Worm (Caenorhabditis elegans) whole organism, L1 larva: Measurements from ENCODE around the gene Y46G5A.8.
A peak's percentile ranks its signal among the peaks of the same experiment; 100 is the strongest.

ENCODE experiments used
- C16A3.4 ChIP-seq: fragments of 150-350 bp; optimal IDR thresholded peaks from 2 replicates; lab custom pipeline; 2014; ENCODE audit warnings: missing biosample characterization, missing genetic modification characterization
- alr-1 ChIP-seq: fragments of 200-800 bp; sonication (Bioruptor generic); optimal IDR thresholded peaks from 2 replicates; lab custom pipeline; 2018; ENCODE audit warnings: borderline replicate concordance, mild to moderate bottlenecking, missing genetic modification characterization, missing compliant biosample characterization
- ama-1 ChIP-seq: fragments of 150-350 bp; optimal IDR thresholded peaks from 2 replicates; lab custom pipeline; 2014
- blmp-1 ChIP-seq: fragments of 150-350 bp; optimal IDR thresholded peaks from 2 replicates; lab custom pipeline; 2014; ENCODE audit warnings: missing biosample characterization, missing genetic modification characterization
- ceh-8 ChIP-seq: fragments of 200-800 bp; sonication (Bioruptor generic); optimal IDR thresholded peaks from 2 replicates; lab custom pipeline; 2018; ENCODE audit warnings: mild to moderate bottlenecking, missing genetic modification characterization, moderate library complexity, missing compliant biosample characterization
- ceh-90 ChIP-seq: sonication (generic microtip); optimal IDR thresholded peaks from 2 replicates; lab custom pipeline; 2016; ENCODE audit warnings: missing genetic modification characterization, missing compliant biosample characterization
- dsc-1 ChIP-seq: sonication (generic microtip); optimal IDR thresholded peaks from 2 replicates; lab custom pipeline; 2016; ENCODE audit warnings: mild to moderate bottlenecking, missing genetic modification characterization, missing compliant biosample characterization
- efl-3 ChIP-seq: fragments of 200-800 bp; sonication (Bioruptor generic); optimal IDR thresholded peaks from 2 replicates; lab custom pipeline; 2018; ENCODE audit warnings: mild to moderate bottlenecking, missing genetic modification characterization, missing compliant biosample characterization
- egl-27 ChIP-seq, 2 experiments: fragments of 150-350 bp in 1 of 2; sonication (generic microtip); optimal IDR thresholded peaks; 3 replicates each; lab custom pipeline; 2017 to 2018; ENCODE audit warnings: missing biosample characterization in 2 of 2, missing genetic modification characterization in 2 of 2, missing genetic modification reagents in 2 of 2
- ets-5 ChIP-seq: fragments of 200-800 bp; sonication (Bioruptor generic); IDR thresholded peaks from 2 replicates; pipeline ENCODE4 v1.3.6; 2022; ENCODE audit warnings: missing genetic modification characterization, missing compliant biosample characterization
- fkh-10 ChIP-seq: sonication (generic microtip); optimal IDR thresholded peaks from 2 replicates; lab custom pipeline; 2017; ENCODE audit warnings: missing biosample characterization, missing genetic modification reagents, missing genetic modification characterization
- fos-1 ChIP-seq: fragments of 150-350 bp; optimal IDR thresholded peaks from 2 replicates; lab custom pipeline; 2014; ENCODE audit warnings: missing biosample characterization, missing genetic modification characterization
- grh-1 ChIP-seq: fragments of 200-800 bp; sonication (Bioruptor generic); IDR thresholded peaks from 2 replicates; pipeline ENCODE4 v1.3.6; 2022; ENCODE audit warnings: missing genetic modification reagents, missing genetic modification characterization, missing compliant biosample characterization
- hlh-17 ChIP-seq: fragments of 200-800 bp; sonication (Bioruptor generic); optimal IDR thresholded peaks from 2 replicates; lab custom pipeline; 2018; ENCODE audit warnings: missing genetic modification characterization, mild to moderate bottlenecking, missing compliant biosample characterization, moderate library complexity, borderline replicate concordance
- isw-1 ChIP-seq: fragments of 200-800 bp; sonication (Bioruptor generic); IDR thresholded peaks from 2 replicates; pipeline ENCODE4 v1.3.6; 2022; ENCODE audit warnings: missing genetic modification characterization, missing compliant biosample characterization
- lin-14 ChIP-seq: fragments of 200-800 bp; sonication (Bioruptor generic); optimal IDR thresholded peaks from 2 replicates; lab custom pipeline; 2018; ENCODE audit warnings: mild to moderate bottlenecking, missing genetic modification characterization, moderate library complexity, missing compliant biosample characterization
- lin-15B ChIP-seq: fragments of 150-350 bp; sonication (generic microtip); optimal IDR thresholded peaks from 3 replicates; lab custom pipeline; 2014; ENCODE audit warnings: missing biosample characterization, missing genetic modification characterization
- lin-35 ChIP-seq, 2 experiments: fragments of 150-350 bp; optimal IDR thresholded peaks; 2 replicates each; lab custom pipeline; 2014; ENCODE audit warnings: missing biosample characterization in 2 of 2, missing genetic modification characterization in 2 of 2, missing genetic modification reagents in 2 of 2
- lin-39 ChIP-seq: fragments of 150-350 bp; optimal IDR thresholded peaks from 2 replicates; lab custom pipeline; 2014; ENCODE audit warnings: missing biosample characterization, missing genetic modification reagents, missing genetic modification characterization
- mab-9 ChIP-seq: fragments of 200-800 bp; sonication (Bioruptor generic); IDR thresholded peaks from 2 replicates; pipeline ENCODE4 v1.3.6; 2022; ENCODE audit warnings: missing genetic modification reagents, missing genetic modification characterization, missing compliant biosample characterization
- mdl-1 ChIP-seq, 2 experiments: fragments of 150-350 bp; optimal IDR thresholded peaks; 2 replicates each; lab custom pipeline; 2014 to 2017; ENCODE audit warnings: missing biosample characterization in 2 of 2, missing genetic modification characterization in 2 of 2, inconsistent platforms in 1 of 2
- nhr-11 ChIP-seq: fragments of 150-350 bp; optimal IDR thresholded peaks from 2 replicates; lab custom pipeline; 2014; ENCODE audit warnings: missing biosample characterization, missing genetic modification characterization
- nhr-12 ChIP-seq: sonication (generic microtip); optimal IDR thresholded peaks from 2 replicates; lab custom pipeline; 2017; ENCODE audit warnings: missing biosample characterization, missing genetic modification characterization
- nhr-20 ChIP-seq: sonication (generic microtip); optimal IDR thresholded peaks from 2 replicates; lab custom pipeline; 2016; ENCODE audit warnings: mild to moderate bottlenecking, missing genetic modification characterization, missing compliant biosample characterization
- nhr-28 ChIP-seq: fragments of 150-350 bp; optimal IDR thresholded peaks from 2 replicates; lab custom pipeline; 2014; ENCODE audit warnings: missing biosample characterization, missing genetic modification characterization
- nhr-71 ChIP-seq: sonication (generic microtip); optimal IDR thresholded peaks from 2 replicates; lab custom pipeline; 2016; ENCODE audit warnings: mild to moderate bottlenecking, missing genetic modification characterization, moderate library complexity, missing compliant biosample characterization
- nhr-77 ChIP-seq: fragments of 150-350 bp; optimal IDR thresholded peaks from 2 replicates; lab custom pipeline; 2014; ENCODE audit warnings: missing biosample characterization, missing genetic modification characterization
- nhr-84 ChIP-seq: sonication (generic microtip); optimal IDR thresholded peaks from 2 replicates; lab custom pipeline; 2017; ENCODE audit warnings: missing biosample characterization, missing genetic modification characterization
- nhr-90 ChIP-seq: sonication (generic microtip); optimal IDR thresholded peaks from 2 replicates; lab custom pipeline; 2016; ENCODE audit warnings: mild to moderate bottlenecking, missing genetic modification characterization, missing compliant biosample characterization; ENCODE audit not compliant: poor library complexity
- pqm-1 ChIP-seq: sonication (generic microtip); optimal IDR thresholded peaks from 3 replicates; lab custom pipeline; 2017; ENCODE audit warnings: missing biosample characterization, missing genetic modification characterization
- skn-1 ChIP-seq: fragments of 150-350 bp; optimal IDR thresholded peaks from 2 replicates; lab custom pipeline; 2014; ENCODE audit warnings: missing biosample characterization, missing genetic modification characterization
- snpc-4 ChIP-seq: fragments of 150-350 bp; optimal IDR thresholded peaks from 2 replicates; lab custom pipeline; 2014; ENCODE audit warnings: missing biosample characterization, missing genetic modification characterization
- sptf-1 ChIP-seq: fragments of 150-350 bp; optimal IDR thresholded peaks from 2 replicates; lab custom pipeline; 2014; ENCODE audit warnings: missing biosample characterization, missing genetic modification characterization
- swsn-7 ChIP-seq: sonication (generic microtip); optimal IDR thresholded peaks from 2 replicates; lab custom pipeline; 2016; ENCODE audit warnings: missing genetic modification characterization, missing compliant biosample characterization
- tbx-2 ChIP-seq: sonication (generic microtip); optimal IDR thresholded peaks from 2 replicates; lab custom pipeline; 2016; ENCODE audit warnings: missing genetic modification characterization, missing compliant biosample characterization
- unc-130 ChIP-seq: fragments of 150-350 bp; optimal IDR thresholded peaks from 2 replicates; lab custom pipeline; 2017; ENCODE audit warnings: missing biosample characterization, missing genetic modification characterization, inconsistent platforms
- unc-30 ChIP-seq: sonication (generic microtip); optimal IDR thresholded peaks from 2 replicates; lab custom pipeline; 2017; ENCODE audit warnings: missing biosample characterization, missing genetic modification characterization
- unc-86 ChIP-seq: sonication (generic microtip); optimal IDR thresholded peaks from 2 replicates; lab custom pipeline; 2016; ENCODE audit warnings: missing genetic modification characterization, missing compliant biosample characterization
- vab-15 ChIP-seq: sonication (generic microtip); optimal IDR thresholded peaks from 2 replicates; lab custom pipeline; 2017; ENCODE audit warnings: missing genotype, mild to moderate bottlenecking, missing genetic modification characterization, missing compliant biosample characterization
- zag-1 ChIP-seq: fragments of 150-350 bp; optimal IDR thresholded peaks from 2 replicates; lab custom pipeline; 2014; ENCODE audit warnings: missing biosample characterization, missing genetic modification characterization
- ztf-11 ChIP-seq, 2 experiments: sonication (generic microtip); optimal IDR thresholded peaks; 2 replicates each; lab custom pipeline; 2016 to 2017; ENCODE audit warnings: missing genetic modification characterization in 2 of 2, missing biosample characterization in 1 of 2, missing compliant biosample characterization in 1 of 2
- ztf-4 ChIP-seq: fragments of 150-350 bp; optimal IDR thresholded peaks from 2 replicates; lab custom pipeline; 2014; ENCODE audit warnings: missing biosample characterization, missing genetic modification characterization

Y46G5A.8 gene

DNA sequence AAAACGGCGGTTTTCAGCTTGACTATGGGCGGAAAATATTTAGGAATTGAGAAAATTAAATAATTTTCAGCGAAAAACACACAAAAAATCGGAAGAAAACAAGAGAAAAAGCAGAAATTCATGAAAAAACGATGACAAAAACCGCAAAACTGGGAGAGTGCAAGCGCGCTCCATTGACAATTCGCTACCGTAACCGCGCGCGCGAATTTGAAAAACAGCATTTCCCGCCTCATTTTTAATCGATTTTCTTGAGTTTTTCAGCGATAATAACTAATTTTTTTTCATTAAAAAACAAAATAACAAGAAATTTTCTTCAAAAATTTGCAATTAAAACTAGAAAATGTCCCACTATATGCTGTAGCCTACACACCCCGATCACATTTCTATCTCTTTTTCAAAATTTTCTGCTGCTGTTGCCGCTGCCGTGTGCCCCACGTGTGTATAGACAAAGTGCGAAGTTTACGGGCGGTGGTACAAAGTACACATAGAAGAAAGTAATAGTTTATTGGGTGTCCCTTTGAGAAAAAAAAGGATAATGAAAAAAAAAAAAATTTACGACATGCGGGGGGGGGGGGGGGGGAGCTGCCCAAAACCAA lies 43.9 kb downstream of the Y46G5A.8 start (continued):
- TF ChIP-seq grh-1 (peak; percentile 34; the same call in 1 of the 2 replicates), egl-27 (tag; optimal IDR thresholded peaks at IDR 0.05; lab: Kevin White, UChicago) (no peak), lin-39 (no peak), blmp-1 (tag; lab: Kevin White, UChicago) (peak; percentile 65), unc-130 (tag; lab: Kevin White, UChicago) (peak; percentile 53), nhr-28 (no peak), dsc-1 (tag; lab: Kevin White, UChicago) (no peak), nhr-90 (peak; percentile 6), mdl-1 (tag; optimal IDR thresholded peaks at IDR 0.05; lab: Kevin White, UChicago) (peak in 1 of 2 experiments; percentile 83), lin-15B (tag; lab: Kevin White, UChicago) (no peak), ceh-90 (tag; lab: Kevin White, UChicago) (no peak), lin-35 (GFP tag; optimal IDR thresholded peaks at IDR 0.05; lab: Kevin White, UChicago) (peak; percentile 14 to 36), ztf-4 (peak; percentile 4), nhr-11 (tag; lab: Kevin White, UChicago) (peak; percentile 75), fkh-10 (GFP tag; lab: Kevin White, UChicago) (no peak), hlh-17 (no peak), C16A3.4 (tag; lab: Kevin White, UChicago) (no peak), unc-86 (tag; lab: Kevin White, UChicago) (no peak), nhr-20 (tag; lab: Kevin White, UChicago) (peak; percentile 83), nhr-77 (no peak), nhr-71 (tag; lab: Kevin White, UChicago) (peak; percentile 68), fos-1 (tag; lab: Kevin White, UChicago) (no peak), isw-1 (GFP tag; lab: Robert Waterston, UW) (no peak), lin-14 (GFP tag; lab: Kevin White, UChicago) (peak; percentile 76), zag-1 (tag; lab: Kevin White, UChicago) (no peak), ztf-11 (tag; optimal IDR thresholded peaks at IDR 0.05; lab: Kevin White, UChicago) (no peak), alr-1 (no peak), nhr-84 (tag; lab: Kevin White, UChicago) (no peak), snpc-4 (tag; lab: Kevin White, UChicago) (no peak), skn-1 (tag; lab: Kevin White, UChicago) (no peak), ets-5 (GFP tag; lab: Robert Waterston, UW) (no peak), efl-3 (GFP tag; lab: Kevin White, UChicago) (no peak), sptf-1 (no peak), ama-1 (lab: Kevin White, UChicago) (no peak), nhr-12 (no peak), ceh-8 (no peak), mab-9 (no peak), unc-30 (no peak), swsn-7 (tag; lab: Kevin White, UChicago) (peak; percentile 3), pqm-1 (tag; lab: Kevin White, UChicago) (no peak), vab-15 (tag; lab: Kevin White, UChicago) (no peak)

DNA sequence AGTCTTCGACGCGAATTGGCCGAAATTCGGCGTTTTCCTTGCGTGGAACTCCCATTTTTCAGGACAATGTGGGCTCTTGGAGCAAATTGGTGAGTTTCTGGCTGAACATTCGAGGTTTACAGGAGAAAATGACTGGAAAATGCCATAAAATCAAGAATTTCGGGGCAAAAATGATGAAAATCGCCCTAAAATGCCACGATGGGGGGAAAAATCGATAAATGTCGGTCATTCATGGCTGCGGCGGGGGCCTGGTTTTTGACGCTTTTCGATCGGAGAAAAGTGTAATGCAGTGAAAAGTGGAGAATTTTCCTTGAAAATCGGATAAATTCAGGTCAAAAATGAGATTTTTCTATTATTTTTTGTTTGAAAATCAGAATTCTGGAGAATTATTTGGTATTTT lies 49.0 kb downstream of the Y46G5A.8 start, which contains the start of the genes Y46G5A.18 and Y46G5A.47:
TSS of gene Y46G5A.18 (minus strand) at position 101 of the 400 bp plus-strand sequence.
TSS of gene Y46G5A.47 (minus strand) at position 146 of the 400 bp plus-strand sequence.
- TF ChIP-seq isw-1 (GFP tag; lab: Robert Waterston, UW) (no peak), tbx-2 (tag; lab: Kevin White, UChicago) (no peak), mdl-1 (tag; optimal IDR thresholded peaks at IDR 0.05; lab: Kevin White, UChicago) (no peak)
- TF ChIP-seq, all 84 proteins: peak for 0
